Worm (Caenorhabditis elegans) whole organism, L4 larva: ENCODE results near the gene D1046.2.

Source experiments
- Y5F2A.4 ChIP-seq: fragments of 200-800 bp; sonication (Bioruptor generic); optimal IDR thresholded peaks from 2 replicates; lab custom pipeline; 2018; ENCODE audit warnings: mild to moderate bottlenecking, missing genetic modification characterization, missing compliant biosample characterization
- lin-13 ChIP-seq: fragments of 150-350 bp; optimal IDR thresholded peaks from 2 replicates; lab custom pipeline; 2014; ENCODE audit warnings: missing biosample characterization, missing genetic modification reagents, missing genetic modification characterization
- mes-2 ChIP-seq: sonication (generic microtip); optimal IDR thresholded peaks from 2 replicates; lab custom pipeline; 2016; ENCODE audit warnings: missing genotype, mild to moderate bottlenecking, missing genetic modification characterization, missing compliant biosample characterization; ENCODE audit not compliant: poor library complexity, severe bottlenecking
- nhr-11 ChIP-seq: fragments of 150-350 bp; optimal IDR thresholded peaks from 2 replicates; lab custom pipeline; 2014; ENCODE audit warnings: missing biosample characterization, missing genetic modification characterization
- nhr-237 ChIP-seq: sonication (generic microtip); optimal IDR thresholded peaks from 2 replicates; lab custom pipeline; 2017; ENCODE audit warnings: missing biosample characterization, missing genetic modification characterization

DNA sequence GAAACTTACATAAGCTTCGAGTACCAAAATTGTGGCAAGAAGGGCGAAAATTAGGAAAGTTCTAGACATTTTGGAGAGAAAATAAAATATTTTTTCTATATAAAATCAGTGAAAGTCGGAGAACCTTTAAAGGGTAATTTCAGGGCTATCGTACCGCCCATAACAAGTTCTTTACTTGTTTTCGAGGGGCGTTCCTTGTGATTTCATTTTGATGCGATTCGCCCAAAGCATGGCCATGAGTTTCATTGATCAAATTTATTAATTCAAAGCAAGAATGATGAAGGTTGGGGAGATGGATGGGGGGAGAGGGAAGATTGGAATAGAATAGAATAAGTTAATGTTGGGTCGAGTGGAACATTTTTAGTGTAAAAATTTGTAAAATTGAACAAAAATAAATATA, 9.9 kb downstream of the D1046.2 start, which contains the start of gene C27B7.9:
- TF ChIP-seq lin-13 (GFP tag; lab: Kevin White, UChicago) (no peak), nhr-237 (tag; lab: Kevin White, UChicago) (no peak), nhr-11 (tag; lab: Kevin White, UChicago) (no peak), mes-2 (no peak), Y5F2A.4 (GFP tag; lab: Kevin White, UChicago) (no peak)
